Fruit fly (Drosophila melanogaster) whole organism, embryonic: ENCODE measurements around the gene Pex1.

Experiments used
- Awh ChIP-seq: fragments of 200-800 bp; sonication (Bioruptor generic); IDR thresholded peaks from 2 replicates; pipeline ENCODE4, ENCODE4 v1.3.6; 2022; ENCODE audit warnings: missing biosample characterization, missing genetic modification characterization
- CG10274 ChIP-seq: fragments of 200-800 bp; sonication (Bioruptor generic); optimal IDR thresholded peaks from 3 replicates; lab custom pipeline; 2017; ENCODE audit warnings: missing biosample characterization, mild to moderate bottlenecking, missing genetic modification characterization
- CG10431 ChIP-seq: fragments of 200-800 bp; sonication (Bioruptor generic); optimal IDR thresholded peaks from 3 replicates; lab custom pipeline; 2018; ENCODE audit warnings: missing biosample characterization, mild to moderate bottlenecking, missing genetic modification characterization
- CG10959 ChIP-seq: fragments of 200-800 bp; sonication (Bioruptor generic); IDR thresholded peaks from 2 replicates; pipeline ENCODE4 v1.3.6; 2022; ENCODE audit warnings: missing biosample characterization, missing genetic modification characterization
- CG13296 ChIP-seq: fragments of 200-800 bp; sonication (Bioruptor generic); optimal IDR thresholded peaks from 3 replicates; lab custom pipeline; 2018; ENCODE audit warnings: missing biosample characterization, mild to moderate bottlenecking, missing genetic modification characterization
- CG14014 ChIP-seq: fragments of 200-800 bp; sonication (Bioruptor generic); IDR thresholded peaks from 2 replicates; pipeline ENCODE4 v1.3.6; 2022; ENCODE audit warnings: missing biosample characterization, missing genetic modification characterization
- CG14965 ChIP-seq: fragments of 200-800 bp; sonication (Bioruptor generic); optimal IDR thresholded peaks from 2 replicates; lab custom pipeline; 2016; ENCODE audit warnings: missing biosample characterization, missing genetic modification characterization, borderline replicate concordance
- CG15269 ChIP-seq: fragments of 200-800 bp; sonication (Bioruptor generic); optimal IDR thresholded peaks from 2 replicates; lab custom pipeline; 2018; ENCODE audit warnings: missing biosample characterization, mild to moderate bottlenecking, missing genetic modification characterization, moderate library complexity
- CG16815 ChIP-seq: fragments of 200-800 bp; sonication (Bioruptor generic); optimal IDR thresholded peaks from 3 replicates; lab custom pipeline; 2017; ENCODE audit warnings: missing biosample characterization, mild to moderate bottlenecking, missing genetic modification characterization
- CG16863 ChIP-seq: fragments of 200-800 bp; sonication (Bioruptor generic); optimal IDR thresholded peaks from 3 replicates; lab custom pipeline; 2016; ENCODE audit warnings: missing biosample characterization, missing genetic modification characterization
- CG17361 ChIP-seq: fragments of 200-800 bp; sonication (Bioruptor generic); IDR thresholded peaks from 3 replicates; pipeline ENCODE4 v1.3.6; 2022; ENCODE audit warnings: missing biosample characterization, missing genetic modification characterization
- CG18764 ChIP-seq: fragments of 200-800 bp; sonication (Bioruptor generic); optimal IDR thresholded peaks from 3 replicates; lab custom pipeline; 2016; ENCODE audit warnings: missing biosample characterization, missing genetic modification characterization
- CG4617 ChIP-seq: fragments of 200-800 bp; sonication (Bioruptor generic); optimal IDR thresholded peaks from 3 replicates; lab custom pipeline; 2016; ENCODE audit warnings: missing biosample characterization, missing genetic modification characterization, borderline replicate concordance
- CG6654 ChIP-seq: fragments of 200-800 bp; sonication (Bioruptor generic); optimal IDR thresholded peaks from 2 replicates; lab custom pipeline; 2017; ENCODE audit warnings: missing biosample characterization, mild to moderate bottlenecking, missing genetic modification characterization
- CG8290 ChIP-seq, 3 experiments: fragments of 200-800 bp; sonication (Bioruptor generic); optimal IDR thresholded peaks; 2 replicates each; lab custom pipeline; 2016 to 2019; ENCODE audit warnings: missing biosample characterization in 3 of 3, missing genetic modification characterization in 3 of 3, mild to moderate bottlenecking in 2 of 3, moderate library complexity in 1 of 3
- CG9797 ChIP-seq: fragments of 200-800 bp; sonication (Bioruptor generic); optimal IDR thresholded peaks from 3 replicates; lab custom pipeline; 2018; ENCODE audit warnings: missing biosample characterization, mild to moderate bottlenecking, missing genetic modification characterization
- Camta ChIP-seq: fragments of 200-800 bp; sonication (Bioruptor generic); optimal IDR thresholded peaks from 2 replicates; lab custom pipeline; 2016; ENCODE audit warnings: missing biosample characterization, missing genetic modification characterization
- GATAe ChIP-seq: fragments of 200-800 bp; sonication (Bioruptor generic); conservative IDR thresholded peaks from 2 replicates; pipeline ENCODE4 v1.3.6; 2022; ENCODE audit warnings: missing biosample characterization, missing genetic modification characterization
- Hr51 ChIP-seq, 2 experiments: fragments of 200-800 bp; sonication (Bioruptor generic); optimal IDR thresholded peaks; 2 replicates in 1 of 2; 3 replicates in 1 of 2; lab custom pipeline; 2016 to 2018; ENCODE audit warnings: missing biosample characterization in 2 of 2, missing genetic modification characterization in 2 of 2, mild to moderate bottlenecking in 1 of 2, moderate library complexity in 1 of 2
- Med ChIP-seq: fragments of 200-800 bp; sonication (Bioruptor generic); peaks from one replicate; lab custom pipeline; 2016; ENCODE audit warnings: missing biosample characterization, missing genetic modification characterization, mild to moderate bottlenecking, inconsistent platforms, moderate library complexity
- Mes4 ChIP-seq: fragments of 200-800 bp; sonication (Bioruptor generic); optimal IDR thresholded peaks from 2 replicates; lab custom pipeline; 2016; ENCODE audit warnings: missing biosample characterization, missing genetic modification characterization
- NK7.1 ChIP-seq: fragments of 200-800 bp; sonication (Bioruptor generic); optimal IDR thresholded peaks from 3 replicates; lab custom pipeline; 2016; ENCODE audit warnings: missing biosample characterization, missing genetic modification characterization
- PHDP ChIP-seq: fragments of 200-800 bp; sonication (Bioruptor generic); optimal IDR thresholded peaks from 3 replicates; lab custom pipeline; 2018; ENCODE audit warnings: missing biosample characterization, mild to moderate bottlenecking, missing genetic modification characterization, moderate library complexity
- Xbp1 ChIP-seq: fragments of 200-800 bp; sonication (Bioruptor generic); optimal IDR thresholded peaks from 3 replicates; lab custom pipeline; 2016; ENCODE audit warnings: missing biosample characterization, mild to moderate bottlenecking, missing genetic modification characterization
- ara ChIP-seq: fragments of 200-800 bp; sonication (Bioruptor generic); IDR thresholded peaks from 2 replicates; pipeline ENCODE4 v1.3.6; 2022; ENCODE audit warnings: missing biosample characterization, missing genetic modification characterization
- bab2 ChIP-seq: fragments of 200-800 bp; sonication (Bioruptor generic); optimal IDR thresholded peaks from 2 replicates; lab custom pipeline; 2016; ENCODE audit warnings: missing biosample characterization, missing genetic modification characterization
- cad ChIP-seq: fragments of >200 bp; optimal IDR thresholded peaks from 2 replicates; lab custom pipeline; 2017; ENCODE audit warnings: missing biosample characterization, missing genetic modification characterization
- chif ChIP-seq, 2 experiments: fragments of 200-800 bp; sonication (Bioruptor generic); optimal IDR thresholded peaks; 3 replicates each; lab custom pipeline; 2016; ENCODE audit warnings: missing biosample characterization in 2 of 2, missing genetic modification characterization in 2 of 2
- chinmo ChIP-seq: fragments of 200-800 bp; sonication (Bioruptor generic); IDR thresholded peaks from 4 replicates; pipeline ENCODE4 v1.3.6; 2022; ENCODE audit warnings: missing biosample characterization, missing genetic modification characterization; ENCODE audit not compliant: partially characterized antibody
- crc ChIP-seq: fragments of 200-800 bp; sonication (Bioruptor generic); optimal IDR thresholded peaks from 2 replicates; lab custom pipeline; 2016; ENCODE audit warnings: missing biosample characterization, missing genetic modification characterization
- dan ChIP-seq: fragments of 200-800 bp; sonication (Bioruptor generic); IDR thresholded peaks from 2 replicates; pipeline ENCODE4 v1.3.6; 2022; ENCODE audit warnings: missing biosample characterization, missing genetic modification characterization
- ewg ChIP-seq: fragments of 200-800 bp; sonication (Bioruptor generic); optimal IDR thresholded peaks from 3 replicates; lab custom pipeline; 2017; ENCODE audit warnings: mild to moderate bottlenecking, missing biosample characterization, missing genetic modification reagents, missing genetic modification characterization
- exex ChIP-seq: fragments of 200-800 bp; sonication (Bioruptor generic); optimal IDR thresholded peaks from 4 replicates; lab custom pipeline; 2018; ENCODE audit warnings: missing biosample characterization, mild to moderate bottlenecking, missing genetic modification characterization, moderate library complexity
- gsb ChIP-seq: fragments of 200-800 bp; sonication (Bioruptor generic); IDR thresholded peaks from 2 replicates; pipeline ENCODE4 v1.3.6; 2022; ENCODE audit warnings: missing biosample characterization, missing genetic modification characterization
- hkb ChIP-seq, 2 experiments: fragments of 200-800 bp in 1 of 2; fragments of >200 bp in 1 of 2; sonication (Bioruptor generic) in 1 of 2; IDR thresholded peaks in 1 of 2; optimal IDR thresholded peaks in 1 of 2; 2 replicates each; pipeline versions ENCODE4 v1.3.6 to Lab custom; 2017 to 2022; ENCODE audit warnings: missing biosample characterization in 1 of 2, missing genetic modification characterization in 1 of 2
- inv ChIP-seq: fragments of 200-800 bp; sonication (Bioruptor generic); IDR thresholded peaks from 2 replicates; pipeline ENCODE4 v1.3.6; 2022; ENCODE audit warnings: missing biosample characterization, missing genetic modification characterization; ENCODE audit not compliant: partially characterized antibody
- lab ChIP-seq: fragments of 200-800 bp; sonication (Bioruptor generic); optimal IDR thresholded peaks from 3 replicates; lab custom pipeline; 2017; ENCODE audit warnings: missing biosample characterization, missing genetic modification characterization, mild to moderate bottlenecking, moderate library complexity, missing genetic modification reagents
- lmd ChIP-seq: fragments of 200-800 bp; sonication (Bioruptor generic); IDR thresholded peaks from 2 replicates; pipeline ENCODE4 v1.3.6; 2022; ENCODE audit warnings: missing biosample characterization, missing genetic modification characterization
- nom ChIP-seq: fragments of 200-800 bp; sonication (Bioruptor generic); optimal IDR thresholded peaks from 2 replicates; lab custom pipeline; 2017; ENCODE audit warnings: missing biosample characterization, missing genetic modification characterization, mild to moderate bottlenecking, moderate library complexity, missing genetic modification reagents
- pb ChIP-seq: fragments of 200-800 bp; sonication (Bioruptor generic); optimal IDR thresholded peaks from 3 replicates; lab custom pipeline; 2016; ENCODE audit warnings: missing biosample characterization, missing genetic modification characterization
- prd ChIP-seq, 3 experiments: fragments of >200 bp in 2 of 3; fragments of 200-800 bp in 1 of 3; sonication (Bioruptor generic) in 1 of 3; optimal IDR thresholded peaks in 2 of 3; IDR thresholded peaks in 1 of 3; 2 replicates in 2 of 3; 3 replicates in 1 of 3; pipeline versions ENCODE4 v1.3.6 to Lab custom; 2017 to 2022; ENCODE audit warnings: missing biosample characterization in 1 of 3, missing genetic modification characterization in 1 of 3
- psq ChIP-seq: fragments of 200-800 bp; sonication (Bioruptor generic); optimal IDR thresholded peaks from 2 replicates; lab custom pipeline; 2017; ENCODE audit warnings: missing biosample characterization, missing genetic modification characterization
- sd ChIP-seq: fragments of 200-800 bp; sonication (Bioruptor generic); optimal IDR thresholded peaks from 3 replicates; lab custom pipeline; 2018; ENCODE audit warnings: missing biosample characterization, mild to moderate bottlenecking, missing genetic modification characterization, moderate library complexity
- slbo ChIP-seq: fragments of 200-800 bp; sonication (Bioruptor generic); IDR thresholded peaks from 2 replicates; pipeline ENCODE4 v1.3.6; 2022; ENCODE audit warnings: missing biosample characterization, missing genetic modification characterization
- slp2 ChIP-seq: fragments of 200-800 bp; sonication (Bioruptor generic); optimal IDR thresholded peaks from 2 replicates; lab custom pipeline; 2016; ENCODE audit warnings: missing biosample characterization, missing genetic modification characterization
- twi ChIP-seq: fragments of 200-800 bp; optimal IDR thresholded peaks from 2 replicates; lab custom pipeline; 2019; ENCODE audit warnings: missing biosample characterization, mild to moderate bottlenecking, missing genetic modification characterization, moderate library complexity
- unc-4 ChIP-seq: fragments of 200-800 bp; sonication (Bioruptor generic); IDR thresholded peaks from 2 replicates; pipeline ENCODE4 v1.3.6; 2022; ENCODE audit warnings: missing biosample characterization, missing genetic modification characterization; ENCODE audit not compliant: partially characterized antibody
- vfl ChIP-seq: fragments of 200-800 bp; sonication (Bioruptor generic); optimal IDR thresholded peaks from 2 replicates; lab custom pipeline; 2016; ENCODE audit warnings: missing biosample characterization, missing genetic modification characterization

The Pex1 gene

DNA sequence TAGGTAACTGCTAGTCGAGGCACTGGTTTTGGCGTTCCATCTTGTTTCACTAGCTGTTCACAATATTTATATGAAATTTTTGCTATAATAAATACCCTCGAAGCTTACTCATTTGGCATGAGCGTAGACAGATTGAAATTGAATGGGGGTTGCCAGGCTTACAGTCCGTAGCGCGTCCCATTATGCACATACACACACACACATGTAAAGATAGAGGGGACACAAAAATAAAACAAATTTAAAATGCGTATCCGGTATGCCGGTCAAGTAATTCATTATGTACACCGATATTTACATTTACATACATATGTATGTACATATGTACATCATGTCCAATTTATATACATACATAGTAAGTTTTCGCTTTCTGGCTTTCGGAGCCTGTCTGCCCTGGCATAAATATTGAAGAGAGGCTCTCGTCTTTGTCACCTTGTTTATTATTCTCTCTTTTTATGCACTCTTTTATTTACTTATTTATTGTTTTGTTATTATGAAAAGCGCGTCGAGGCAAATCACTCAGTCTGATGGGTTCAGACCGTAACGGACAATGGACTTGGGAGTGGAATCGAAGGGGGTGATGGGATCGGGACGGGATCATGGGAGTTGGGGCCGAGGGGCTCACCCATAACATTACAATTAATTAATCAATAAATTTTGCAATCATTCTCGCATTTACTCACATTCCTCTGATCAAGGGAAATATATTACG, 12.3 kb upstream of the Pex1 start (continued):
- TF ChIP-seq CG17361 (GFP tag; lab: Robert Waterston, UW) (no peak), CG14014 (GFP tag; lab: Robert Waterston, UW) (no peak), GATAe (GFP tag; lab: Robert Waterston, UW) (no peak), CG10431 (GFP tag; lab: Kevin White, UChicago) (no peak), CG16815 (GFP tag; lab: Kevin White, UChicago) (no peak), Xbp1 (GFP tag; lab: Kevin White, UChicago) (no peak), inv (no peak), slbo (GFP tag; lab: Robert Waterston, UW) (0 out of 2 replicates have a peak, but pooled peaks have one; percentile 15), sd (peak; percentile 11), lab (GFP tag; lab: Kevin White, UChicago) (peak; percentile 10), Awh (no peak), nom (GFP tag; lab: Kevin White, UChicago) (peak; percentile 80), unc-4 (GFP tag; lab: Robert Waterston, UW) (no peak), prd (optimal IDR thresholded peaks at IDR 0.05; lab: Kevin White, UChicago) (no peak), prd (GFP tag; IDR thresholded peaks at IDR 0.05; lab: Robert Waterston, UW) (no peak), psq (GFP tag; lab: Kevin White, UChicago) (no peak), gsb (GFP tag; lab: Robert Waterston, UW) (no peak), CG18764 (GFP tag; lab: Kevin White, UChicago) (no peak), dan (no peak), Camta (GFP tag; lab: Kevin White, UChicago) (no peak), ewg (no peak), CG9797 (GFP tag; lab: Kevin White, UChicago) (no peak), Hr51 (GFP tag; optimal IDR thresholded peaks at IDR 0.05; lab: Kevin White, UChicago) (no peak), bab2 (GFP tag; lab: Kevin White, UChicago) (no peak), crc (GFP tag; lab: Kevin White, UChicago) (no peak), CG10274 (GFP tag; lab: Kevin White, UChicago) (no peak), CG6654 (GFP tag; lab: Kevin White, UChicago) (no peak), chinmo (GFP tag; lab: Robert Waterston, UW) (0 out of 4 replicates have a peak, but pooled peaks have one; percentile 18), CG10959 (GFP tag; lab: Robert Waterston, UW) (no peak), cad (GFP tag; lab: Kevin White, UChicago) (no peak), lmd (GFP tag; lab: Robert Waterston, UW) (no peak), slp2 (GFP tag; lab: Kevin White, UChicago) (no peak), CG4617 (GFP tag; lab: Kevin White, UChicago) (no peak), exex (tag; lab: Kevin White, UChicago) (no peak), PHDP (tag; lab: Kevin White, UChicago) (no peak), hkb (optimal IDR thresholded peaks at IDR 0.05; lab: Kevin White, UChicago) (no peak), hkb (GFP tag; IDR thresholded peaks at IDR 0.05; lab: Robert Waterston, UW) (no peak), CG8290 (GFP tag; optimal IDR thresholded peaks at IDR 0.05; lab: Kevin White, UChicago) (no peak), CG8290 (tag; optimal IDR thresholded peaks at IDR 0.05; lab: Kevin White, UChicago) (peak in 1 of 2 experiments; percentile 7), ara (GFP tag; lab: Robert Waterston, UW) (no peak), CG16863 (GFP tag; lab: Kevin White, UChicago) (no peak), NK7.1 (GFP tag; lab: Kevin White, UChicago) (no peak), twi (no peak), vfl (GFP tag; lab: Kevin White, UChicago) (no peak), CG15269 (tag; lab: Kevin White, UChicago) (no peak), Med (peak; percentile 75), pb (no peak), chif (GFP tag; optimal IDR thresholded peaks at IDR 0.05; lab: Kevin White, UChicago) (no peak), CG14965 (GFP tag; lab: Kevin White, UChicago) (no peak), CG13296 (no peak), Mes4 (GFP tag; lab: Kevin White, UChicago) (no peak)
